Fruit fly (Drosophila melanogaster): ENCODE results near the gene CG10237.

Gene CG10237

dm6 chr2L:19453381-19453780, 10.9 kb upstream of the CG10237 start, which contains the start of gene Top2 (continued):
- peak; percentile 36 for TF ChIP-seq CG15601 (tag; optimal IDR thresholded peaks at IDR 0.05)
- TF ChIP-seq CG4424 (GFP tag; optimal IDR thresholded peaks at IDR 0.05) = peak; percentile 23
- no peak for TF ChIP-seq H2.0 (GFP tag; IDR thresholded peaks at IDR 0.05)
- no peak for TF ChIP-seq fd64A (GFP tag; optimal IDR thresholded peaks at IDR 0.05)
- TF ChIP-seq CG6765 (GFP tag; optimal IDR thresholded peaks at IDR 0.05) = no peak
- TF ChIP-seq CG3163 (GFP tag; optimal IDR thresholded peaks at IDR 0.05) = no peak
- TF ChIP-seq grau (tag; optimal IDR thresholded peaks at IDR 0.05) = peak; percentile 55
- TF ChIP-seq jumu (GFP tag; optimal IDR thresholded peaks at IDR 0.05) = peak; percentile 39
- TF ChIP-seq mam (GFP tag; optimal IDR thresholded peaks at IDR 0.05) = peak; percentile 25
- TF ChIP-seq CG4820 (GFP tag; optimal IDR thresholded peaks at IDR 0.05) = no peak
- peak; percentile 57 for TF ChIP-seq CG9876 (GFP tag; optimal IDR thresholded peaks at IDR 0.05)
- TF ChIP-seq Jarid2 (GFP tag; optimal IDR thresholded peaks at IDR 0.05) = no peak
- no peak; the same call in 1 of the 2 replicates for TF ChIP-seq ranshi (GFP tag; IDR thresholded peaks at IDR 0.05)
- peak; percentile 22 for TF ChIP-seq CG10147 (GFP tag; optimal IDR thresholded peaks at IDR 0.05)
- peak; percentile 71 for TF ChIP-seq p53 (GFP tag; optimal IDR thresholded peaks at IDR 0.05)
- no peak for TF ChIP-seq Asciz (GFP tag; optimal IDR thresholded peaks at IDR 0.05)
- peak; percentile 6 for TF ChIP-seq sd (tag; optimal IDR thresholded peaks at IDR 0.05)
- peak; percentile 48 for TF ChIP-seq NfI (GFP tag; optimal IDR thresholded peaks at IDR 0.05)
- TF ChIP-seq dan (GFP tag; IDR thresholded peaks at IDR 0.05) = no peak
- no peak for TF ChIP-seq CG10565 (GFP tag; optimal IDR thresholded peaks at IDR 0.05)
- peak; percentile 21 for TF ChIP-seq yki (optimal IDR thresholded peaks at IDR 0.05)
- TF ChIP-seq sug (tag; optimal IDR thresholded peaks at IDR 0.05) = peak; percentile 38
- peak; percentile 22 for TF ChIP-seq oc (tag; optimal IDR thresholded peaks at IDR 0.05)
- no peak for TF ChIP-seq Sox100B (GFP tag; optimal IDR thresholded peaks at IDR 0.05)
- TF ChIP-seq HLH3B (GFP tag; IDR thresholded peaks at IDR 0.05) = no peak
- no peak for TF ChIP-seq cad (GFP tag; optimal IDR thresholded peaks at IDR 0.05)
- peak; percentile 2 for TF ChIP-seq unpg (GFP tag; optimal IDR thresholded peaks at IDR 0.05)
- peak; percentile 44 for TF ChIP-seq bcd (GFP tag; optimal IDR thresholded peaks at IDR 0.05)
- peak; percentile 69 for TF ChIP-seq CoRest (tag; optimal IDR thresholded peaks at IDR 0.05)
- no peak for TF ChIP-seq eve (GFP tag; optimal IDR thresholded peaks at IDR 0.05)
- TF ChIP-seq Hr78 (GFP tag; optimal IDR thresholded peaks at IDR 0.05) = no peak
- TF ChIP-seq CG5953 (GFP tag; IDR thresholded peaks at IDR 0.05) = no peak
- TF ChIP-seq CG6272 (GFP tag; IDR thresholded peaks at IDR 0.05) = no peak
- TF ChIP-seq CG14014 (GFP tag; IDR thresholded peaks at IDR 0.05) = no peak
- TF ChIP-seq CG8924 (tag; optimal IDR thresholded peaks at IDR 0.05) = peak; percentile 27
- TF ChIP-seq insv (GFP tag; optimal IDR thresholded peaks at IDR 0.05) = peak in 1 of 2 experiments; percentile 53
- peak; percentile 22 for TF ChIP-seq Dip3 (GFP tag; optimal IDR thresholded peaks at IDR 0.05)
- TF ChIP-seq gsb-n (tag; optimal IDR thresholded peaks at IDR 0.05) = peak; percentile 27
- peak; percentile 77 for TF ChIP-seq vnd (GFP tag; IDR thresholded peaks at IDR 0.05; ENCODE audit: partially characterized antibody)
- TF ChIP-seq CG11560 (tag; IDR thresholded peaks at IDR 0.05) = peak; percentile 79; the same call in 2 of the 3 replicates
- TF ChIP-seq kah (GFP tag; optimal IDR thresholded peaks at IDR 0.05) = no peak
- TF ChIP-seq CG34376 (GFP tag; optimal IDR thresholded peaks at IDR 0.05) = no peak
- TF ChIP-seq CG12659 (GFP tag; optimal IDR thresholded peaks at IDR 0.05) = peak; percentile 79
- peak; percentile 81 for TF ChIP-seq CG8290 (GFP tag; optimal IDR thresholded peaks at IDR 0.05)
- TF ChIP-seq CG8290 (tag; optimal IDR thresholded peaks at IDR 0.05) = peak in 1 of 2 experiments; percentile 88
- no peak for TF ChIP-seq tup (GFP tag; optimal IDR thresholded peaks at IDR 0.05)
- TF ChIP-seq CG11695 (GFP tag; IDR thresholded peaks at IDR 0.05) = no peak
- TF ChIP-seq MESR4 (GFP tag; optimal IDR thresholded peaks at IDR 0.05) = peak; percentile 47
- peak; percentile 41 for TF ChIP-seq Sin3A (optimal IDR thresholded peaks at IDR 0.05)
- no peak for TF ChIP-seq CG14965 (GFP tag; optimal IDR thresholded peaks at IDR 0.05; ENCODE audit: borderline replicate concordance)
- TF ChIP-seq org-1 (GFP tag; optimal IDR thresholded peaks at IDR 0.05) = no peak
- no peak for TF ChIP-seq Drgx (GFP tag; IDR thresholded peaks at IDR 0.05)
